Worm (Caenorhabditis elegans): ENCODE results near the gene ccep-97.

Gene ccep-97

DNA sequence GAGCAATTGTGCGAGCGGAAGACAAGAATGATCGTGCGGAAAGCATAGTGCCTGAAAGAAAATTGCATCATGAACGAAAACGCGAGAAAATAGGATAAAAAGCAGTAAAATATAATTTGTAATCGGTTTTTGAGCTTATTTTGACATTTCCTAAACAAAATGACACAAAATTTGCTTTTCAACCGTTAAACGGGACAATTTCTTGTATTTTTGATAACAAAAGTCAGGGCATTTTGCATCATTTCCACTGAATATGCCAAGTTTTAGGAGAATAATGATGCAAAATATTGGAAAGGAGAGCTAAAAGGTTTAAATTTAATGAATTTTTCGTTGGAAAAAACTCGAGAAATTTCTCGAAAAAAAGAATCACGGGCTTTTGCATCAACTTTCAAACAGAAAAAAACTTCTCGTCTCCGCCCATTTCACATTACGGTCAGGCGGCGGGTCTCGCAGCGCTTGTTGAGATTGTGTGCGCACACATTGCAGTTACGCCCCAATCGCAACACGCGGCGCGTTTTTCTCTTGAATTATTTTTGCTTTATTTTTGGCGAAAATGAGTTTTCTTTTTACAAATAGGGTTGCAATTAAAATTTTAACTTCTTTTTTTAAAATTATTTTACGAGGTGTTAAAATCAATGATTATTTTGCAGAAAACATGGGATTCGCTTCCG, 8.4 kb upstream of the ccep-97 start, which contains the start of the genes hsp-6 and C37H5.5:
hsp-6 (minus strand) TSS at position 51 of the 671 bp plus-strand sequence.
C37H5.5 (plus strand) TSS at position 651 of the 671 bp plus-strand sequence.
- no peak for TF ChIP-seq unc-62 (GFP tag; optimal IDR thresholded peaks at IDR 0.05)

DNA sequence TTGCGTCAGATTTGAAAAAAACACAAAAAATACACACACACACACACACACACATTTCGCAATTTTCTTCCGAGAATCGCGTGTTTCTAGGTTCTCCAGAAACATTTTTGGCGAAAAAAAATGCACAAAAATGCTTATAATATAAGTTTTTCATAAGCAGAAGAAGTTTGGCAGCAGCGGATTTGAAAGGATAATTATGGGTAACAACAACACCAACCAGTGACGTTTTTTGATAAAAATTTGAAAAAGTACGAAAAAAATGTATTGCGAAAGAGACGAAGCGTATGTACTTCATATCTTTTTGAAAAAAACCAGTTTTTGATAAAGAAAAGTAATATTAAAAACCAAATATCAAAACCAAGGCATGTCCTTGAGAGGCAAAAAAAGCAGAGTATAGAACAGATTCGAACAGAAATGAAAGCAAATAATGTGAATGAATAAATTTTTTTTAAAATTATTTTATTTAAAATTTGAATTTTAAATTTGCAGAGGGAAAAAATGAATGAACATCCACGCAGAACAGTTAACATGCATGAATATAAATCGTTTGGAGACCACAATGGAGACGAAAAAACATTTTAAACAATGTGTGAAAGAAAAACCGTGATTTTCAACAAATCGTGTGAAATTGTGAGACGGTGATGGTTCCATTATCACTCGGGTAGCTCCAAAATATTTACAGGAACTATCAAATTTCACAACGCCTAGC, 5.4 kb upstream of the ccep-97 start:
- no peak for TF ChIP-seq unc-62 (GFP tag; optimal IDR thresholded peaks at IDR 0.05)

DNA sequence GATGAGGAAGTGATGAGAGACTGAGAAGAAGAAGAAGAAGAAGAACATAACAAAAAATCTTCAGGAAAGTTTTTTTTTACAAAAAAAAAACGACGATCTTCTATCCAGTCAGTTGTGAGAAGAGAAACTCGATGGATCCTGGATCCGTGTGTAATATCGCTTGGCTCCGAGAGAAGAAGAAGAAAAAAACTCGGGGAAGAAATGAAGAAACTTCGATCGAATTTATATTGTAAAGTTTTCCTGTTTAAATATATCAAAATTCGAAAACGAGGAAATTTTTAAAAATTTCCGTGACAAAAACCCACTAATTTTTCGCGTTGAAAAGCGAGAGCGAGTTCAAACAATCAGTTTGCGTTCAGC, 4.8 kb upstream of the ccep-97 start, which contains the start of gene adss-1:
adss-1 (minus strand) TSS at position 101 of the 360 bp plus-strand sequence.
- TF ChIP-seq unc-62 (GFP tag; optimal IDR thresholded peaks at IDR 0.05): no peak

DNA sequence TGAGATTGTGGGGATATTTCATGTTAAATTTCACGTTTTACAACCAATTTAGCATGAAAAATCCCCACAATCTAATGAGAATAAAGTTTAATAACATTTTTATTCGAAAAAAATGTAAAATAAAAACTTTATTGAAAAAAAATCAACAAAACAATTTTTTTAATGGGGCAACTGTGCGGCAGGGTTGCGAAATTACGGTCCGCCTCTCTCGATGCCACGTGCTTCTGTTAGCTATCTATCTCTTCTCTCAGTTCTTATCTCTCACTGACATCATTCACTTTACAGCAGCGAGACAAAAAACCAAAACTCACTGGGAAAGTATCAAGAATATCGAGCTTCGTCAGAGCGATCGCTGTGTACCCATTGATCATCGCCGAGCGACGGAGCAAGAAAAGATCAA, 2.1 kb upstream of the ccep-97 start:
- TF ChIP-seq unc-62 (GFP tag; optimal IDR thresholded peaks at IDR 0.05): no peak

DNA sequence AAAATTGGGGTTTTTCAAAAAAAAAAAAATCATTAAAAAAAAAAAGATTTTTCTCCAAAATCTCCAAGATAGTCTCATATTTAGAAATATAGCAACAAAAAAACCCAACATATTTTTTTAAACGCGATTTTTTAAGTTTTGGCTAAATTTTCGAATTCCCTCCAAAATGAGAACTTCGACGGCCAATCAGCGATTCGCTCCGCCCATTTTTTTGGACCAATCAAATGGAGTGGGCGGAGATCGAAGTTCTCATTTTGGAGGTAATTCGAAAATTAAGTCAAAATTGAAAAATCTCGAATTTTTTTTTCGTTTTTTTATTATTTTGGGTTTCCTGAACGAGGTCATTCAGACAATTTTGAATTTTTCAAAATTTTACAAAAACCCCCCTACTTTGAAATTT, 4.6 kb downstream of the ccep-97 start:
- TF ChIP-seq unc-62 (GFP tag; optimal IDR thresholded peaks at IDR 0.05): no peak

DNA sequence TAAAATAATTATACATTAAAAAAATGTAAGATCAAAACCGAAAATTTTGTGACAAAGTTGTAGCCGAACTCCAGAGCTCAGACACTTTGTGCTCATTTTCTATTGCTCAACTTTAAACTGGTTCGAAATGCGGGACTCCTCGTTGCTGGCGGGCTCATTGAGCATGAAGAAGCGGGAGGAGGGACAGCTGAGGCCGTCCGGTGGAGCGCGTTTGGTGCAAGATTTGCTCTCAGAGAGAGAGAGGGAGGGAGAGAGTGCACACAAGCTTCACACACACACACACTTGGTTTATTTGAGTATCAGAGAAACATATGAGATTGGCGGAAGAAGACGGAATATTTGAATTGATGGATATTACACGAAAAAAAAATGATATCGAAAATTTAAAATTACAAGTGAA, 7.8 kb downstream of the ccep-97 start:
- no peak for TF ChIP-seq unc-62 (GFP tag; optimal IDR thresholded peaks at IDR 0.05)

DNA sequence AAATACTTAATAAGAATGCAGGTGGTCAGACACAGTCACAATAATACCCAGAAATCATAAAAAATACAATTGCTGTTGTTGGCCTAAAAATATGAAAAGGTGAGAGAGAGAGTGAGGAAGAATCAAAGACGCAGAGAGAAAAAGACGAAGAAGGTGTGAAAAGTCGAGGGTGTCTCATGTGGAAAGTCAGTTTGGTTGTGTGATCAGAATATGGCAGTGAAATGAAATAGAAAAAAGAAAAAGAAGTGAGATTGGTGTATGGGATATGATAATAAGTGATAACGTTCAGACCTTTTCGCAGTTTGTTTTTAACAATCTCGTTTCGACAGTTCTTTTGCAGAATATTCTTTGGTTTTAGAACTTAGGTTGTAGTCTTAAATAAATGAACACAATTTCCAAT, 11.6 kb downstream of the ccep-97 start:
- TF ChIP-seq unc-62 (GFP tag; optimal IDR thresholded peaks at IDR 0.05): no peak

DNA sequence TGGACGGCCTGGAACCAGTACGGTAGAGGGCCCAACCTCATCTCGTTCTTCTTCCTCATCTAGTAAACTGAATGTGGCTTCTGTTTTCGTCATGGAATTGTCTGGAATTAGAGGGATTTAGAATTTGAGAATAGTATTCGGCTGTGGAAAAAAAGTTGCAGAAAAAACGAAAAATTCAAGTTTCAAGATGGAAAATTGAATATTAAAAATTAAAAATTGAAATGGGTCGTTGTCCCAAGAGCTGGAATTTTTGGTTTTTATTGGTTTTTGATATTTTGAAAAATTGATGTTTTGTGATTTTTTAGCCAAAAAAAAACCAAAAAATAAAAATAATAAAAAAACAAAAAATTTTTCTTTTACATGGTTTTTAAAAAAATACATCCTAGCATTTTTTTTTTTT, 12.6 kb downstream of the ccep-97 start, which contains the start of gene R02F11.3:
R02F11.3 (minus strand) TSS at position 101 of the 400 bp plus-strand sequence.
- no peak for TF ChIP-seq unc-62 (GFP tag; optimal IDR thresholded peaks at IDR 0.05)

DNA sequence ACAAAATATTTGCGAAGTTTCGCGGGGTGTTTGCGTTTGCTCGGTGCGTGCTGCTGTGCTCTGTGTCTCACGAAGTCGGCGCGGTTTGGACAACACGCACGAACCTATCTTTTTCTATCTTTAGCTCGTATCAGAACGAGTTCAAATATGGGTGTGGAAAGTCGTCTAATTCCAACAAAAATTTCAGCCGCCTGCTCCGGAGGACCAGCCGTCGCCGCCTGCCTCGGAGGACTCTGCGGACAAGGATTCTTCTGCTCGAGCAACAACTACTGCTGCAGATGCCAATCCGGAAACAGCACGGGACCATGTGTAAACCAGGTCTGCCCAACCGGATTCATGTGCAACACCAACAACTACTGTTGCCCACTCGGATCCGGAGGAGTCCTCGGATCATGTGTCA, 16.5 kb downstream of the ccep-97 start:
- no peak for TF ChIP-seq unc-62 (GFP tag; optimal IDR thresholded peaks at IDR 0.05)

DNA sequence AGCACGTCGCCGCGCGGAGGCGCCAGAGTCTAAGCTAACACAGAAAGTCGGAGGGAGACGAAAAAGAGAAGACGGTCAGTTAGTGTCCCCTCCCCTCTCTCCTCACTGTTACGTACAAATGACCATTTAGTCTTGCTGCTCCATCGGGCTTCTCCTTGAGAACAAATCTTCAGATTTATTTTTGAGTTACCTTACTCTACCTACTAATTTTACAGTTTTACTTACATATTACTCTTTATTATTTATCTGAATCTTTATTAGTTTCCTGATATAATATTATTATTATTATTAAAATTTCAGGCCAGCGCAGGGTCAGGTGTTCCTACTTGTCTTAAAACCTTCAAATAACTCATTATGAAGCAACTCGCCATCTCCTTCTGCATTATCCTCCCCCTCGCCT, 17.7 kb downstream of the ccep-97 start, which contains the start of gene R02F11.1:
R02F11.1 (plus strand) TSS at position 301 of the 400 bp plus-strand sequence.
- no peak for TF ChIP-seq unc-62 (GFP tag; optimal IDR thresholded peaks at IDR 0.05)

DNA sequence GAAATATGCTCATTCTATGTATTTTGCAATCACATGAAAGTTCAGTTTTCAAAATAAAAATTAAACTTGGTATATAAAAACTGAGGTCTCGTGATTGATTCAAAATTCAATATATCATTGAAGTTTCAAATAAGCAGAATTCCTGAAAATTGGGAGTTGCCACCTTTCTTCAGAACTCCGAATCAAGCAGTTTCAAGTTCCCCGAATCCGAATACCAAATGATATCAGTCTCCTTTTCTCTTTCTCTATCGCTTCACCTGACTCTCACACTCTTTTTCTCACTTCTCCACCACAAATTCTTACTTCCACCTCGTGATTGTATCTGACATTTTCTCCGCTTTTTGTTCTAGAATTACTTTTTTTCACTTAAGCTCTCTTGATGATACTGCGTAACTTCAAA, 24.2 kb downstream of the ccep-97 start, which contains the start of gene R02F11.2:
R02F11.2 (plus strand) TSS at position 292 of the 400 bp plus-strand sequence.
- TF ChIP-seq unc-62 (GFP tag; optimal IDR thresholded peaks at IDR 0.05): no peak

DNA sequence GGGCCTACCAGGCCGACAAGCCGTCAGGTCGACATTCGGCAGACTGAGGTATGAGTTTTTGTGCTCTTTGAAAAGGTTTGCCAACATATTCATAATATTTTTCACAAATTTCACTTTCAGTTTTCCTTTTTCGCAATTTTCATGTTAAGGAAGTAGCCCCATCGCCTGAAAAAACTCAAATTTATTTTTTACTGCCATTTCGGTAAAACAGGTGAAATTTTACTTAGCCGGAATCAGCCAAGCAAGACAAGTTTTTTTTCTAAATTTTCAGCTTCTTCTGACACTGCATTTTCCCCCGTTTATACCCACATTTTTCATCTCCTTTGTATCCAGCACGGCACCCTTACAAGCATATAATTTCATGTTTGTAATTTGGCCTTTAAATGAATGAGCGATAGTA, 26.9 kb downstream of the ccep-97 start, which contains the start of gene R02F11.11:
R02F11.11 (plus strand) TSS at position 301 of the 400 bp plus-strand sequence.
- TF ChIP-seq unc-62 (GFP tag; optimal IDR thresholded peaks at IDR 0.05): no peak

DNA sequence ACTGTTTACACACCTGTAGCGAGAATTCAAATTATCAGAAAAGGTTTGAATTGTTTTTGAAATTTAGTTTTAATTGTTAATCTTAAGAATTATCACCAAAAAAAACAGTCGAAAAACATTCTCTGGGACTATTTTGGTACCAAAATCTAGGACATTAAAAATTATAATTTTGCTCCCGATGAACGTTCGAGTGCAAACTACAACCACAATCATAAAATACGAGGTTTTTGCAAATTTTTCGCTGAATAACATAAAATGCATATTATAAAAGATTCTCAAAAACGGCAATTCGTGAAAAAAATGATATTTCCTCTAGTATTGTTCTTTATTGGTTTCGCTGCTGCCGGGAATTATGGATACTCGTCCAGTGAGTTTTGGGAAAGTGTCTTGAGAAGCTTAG, 28.1 kb downstream of the ccep-97 start, which contains the start of gene R02F11.12:
R02F11.12 (plus strand) TSS at position 301 of the 400 bp plus-strand sequence.
- no peak for TF ChIP-seq unc-62 (GFP tag; optimal IDR thresholded peaks at IDR 0.05)

DNA sequence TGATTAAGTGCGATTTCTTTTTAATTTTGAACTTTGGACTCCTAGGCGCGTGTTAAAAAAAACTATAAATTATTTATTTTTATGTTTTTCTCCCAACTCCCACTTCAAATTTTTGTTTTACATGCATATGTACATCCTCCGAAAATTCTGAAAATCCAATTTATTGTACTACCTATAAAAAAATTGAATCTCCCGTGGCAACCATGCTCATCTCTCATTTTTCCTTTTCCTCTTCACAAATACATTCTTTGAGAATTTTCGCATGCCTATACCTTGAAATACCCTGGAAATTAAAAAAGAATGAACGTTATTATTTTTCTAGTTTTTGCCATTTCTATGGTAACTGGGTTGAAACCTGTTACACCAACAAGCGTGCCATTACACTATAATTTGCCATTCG, 29.6 kb downstream of the ccep-97 start, which contains the start of gene R02F11.10:
R02F11.10 (plus strand) TSS at position 301 of the 400 bp plus-strand sequence.
- no peak for TF ChIP-seq unc-62 (GFP tag; optimal IDR thresholded peaks at IDR 0.05)

DNA sequence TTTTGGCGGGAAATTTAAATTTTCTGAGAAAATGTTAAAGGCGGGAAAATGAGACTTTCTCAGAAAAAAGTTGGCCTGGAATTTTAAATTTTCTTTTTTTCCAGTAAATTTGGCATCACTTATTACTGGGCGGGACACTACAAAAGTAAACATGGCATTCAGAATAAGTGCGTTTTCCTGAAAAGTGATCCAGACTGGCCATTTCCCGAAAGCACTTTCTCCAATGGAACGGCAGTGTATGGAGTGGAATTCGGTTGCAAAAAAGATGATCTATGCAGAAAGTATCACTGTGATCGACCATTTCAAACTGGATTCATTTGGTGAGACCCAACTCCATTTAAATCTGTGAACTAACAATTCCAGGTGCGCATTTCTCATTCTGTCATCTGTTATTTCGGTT, 30.6 kb downstream of the ccep-97 start:
- TF ChIP-seq unc-62 (GFP tag; optimal IDR thresholded peaks at IDR 0.05): no peak

DNA sequence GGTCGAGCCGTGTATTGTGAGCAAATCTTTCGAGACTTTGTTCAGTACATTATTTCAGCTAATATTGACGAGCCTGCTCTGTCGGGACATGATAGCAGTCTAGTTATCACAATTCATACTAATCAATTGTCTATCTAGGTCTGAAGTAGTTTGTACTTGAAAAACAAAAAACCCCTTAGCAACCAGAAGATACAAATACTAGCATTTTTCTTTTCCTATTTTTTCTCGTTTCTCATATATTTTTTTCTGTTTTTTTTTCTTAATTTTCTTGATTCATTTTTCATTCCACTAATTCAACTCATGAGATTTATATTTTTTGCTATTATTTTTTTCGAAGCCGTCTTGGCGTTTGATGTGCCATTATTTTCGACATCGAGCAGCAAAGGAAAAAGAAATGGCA, 31.3 kb downstream of the ccep-97 start, which contains the start of gene R02F11.9:
R02F11.9 (plus strand) TSS at position 301 of the 400 bp plus-strand sequence.
- TF ChIP-seq unc-62 (GFP tag; optimal IDR thresholded peaks at IDR 0.05): no peak
